Fruit fly (Drosophila melanogaster): ENCODE measurements around the gene vret.

The vret gene

DNA sequence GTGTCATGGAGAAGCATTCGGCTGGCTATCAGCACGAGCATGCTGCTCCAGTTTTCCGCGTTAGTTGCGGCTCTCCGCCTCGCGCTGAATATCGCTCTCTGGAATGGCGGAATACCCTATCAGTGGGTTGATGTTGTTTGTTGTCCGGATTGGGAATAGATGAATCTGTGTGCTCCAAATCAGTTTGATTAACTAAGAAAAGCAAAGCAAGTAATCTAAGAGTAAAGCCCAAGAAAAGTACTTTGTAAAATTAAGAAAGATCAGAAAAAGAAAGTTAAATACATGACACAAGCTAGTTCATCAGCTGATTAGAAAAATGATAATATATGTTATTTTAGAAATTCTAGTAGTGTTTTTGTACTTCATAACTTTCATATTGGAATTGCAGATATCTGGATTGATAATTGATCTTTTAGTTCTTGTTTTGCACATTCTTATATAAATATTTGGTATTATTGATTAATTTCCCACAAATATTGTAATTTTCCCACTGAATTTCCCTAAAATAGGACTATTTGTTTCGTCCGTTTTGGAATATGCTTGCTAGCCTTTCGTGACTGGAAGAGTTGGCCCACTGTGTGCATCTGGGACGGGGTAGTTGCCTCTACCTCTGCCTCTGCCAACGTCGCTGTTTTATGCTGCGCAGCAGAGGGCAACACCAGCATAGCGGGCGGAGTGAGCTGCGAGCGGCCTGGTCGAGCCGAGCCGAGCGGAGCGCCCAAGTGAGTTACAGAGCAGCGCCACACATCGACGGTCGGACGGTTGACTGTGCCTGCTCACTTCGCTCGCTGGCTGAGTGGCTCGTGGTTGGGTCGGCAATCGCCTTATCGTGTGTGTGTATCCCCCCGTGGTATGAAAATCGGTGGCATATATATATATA, 8.8 kb upstream of the vret start (continued):
- peak; percentile 35 for TF ChIP-seq bab2 (GFP tag; optimal IDR thresholded peaks at IDR 0.05)
- peak; percentile 36; the same call in 1 of the 3 replicates for TF ChIP-seq otp (GFP tag; IDR thresholded peaks at IDR 0.05)
- TF ChIP-seq salm (tag; optimal IDR thresholded peaks at IDR 0.05): no peak
- no peak for TF ChIP-seq ash1 (GFP tag; optimal IDR thresholded peaks at IDR 0.05)
- TF ChIP-seq CG16863 (GFP tag; optimal IDR thresholded peaks at IDR 0.05): peak; percentile 37
- TF ChIP-seq HLHmδ (GFP tag; optimal IDR thresholded peaks at IDR 0.05): no peak
- TF ChIP-seq crp (GFP tag; optimal IDR thresholded peaks at IDR 0.05): peak in 1 of 2 experiments; percentile 1
- TF ChIP-seq run (tag; optimal IDR thresholded peaks at IDR 0.05): peak; percentile 15
- TF ChIP-seq CG17612 (GFP tag; IDR thresholded peaks at IDR 0.05): 0 out of 2 replicates have a peak, but pooled peaks have one; percentile 44
- TF ChIP-seq CG4730 (GFP tag; IDR thresholded peaks at IDR 0.05): peak; percentile 27
- no peak for TF ChIP-seq YL-1 (GFP tag; optimal IDR thresholded peaks at IDR 0.05)
- peak; percentile 52; the same call in 1 of the 2 replicates for TF ChIP-seq sisA (GFP tag; IDR thresholded peaks at IDR 0.05)
- TF ChIP-seq Atf3 (GFP tag; optimal IDR thresholded peaks at IDR 0.05): no peak
- peak; percentile 39; the same call in 1 of the 2 replicates for TF ChIP-seq Xrp1 (GFP tag; IDR thresholded peaks at IDR 0.05)
- TF ChIP-seq crol (GFP tag; IDR thresholded peaks at IDR 0.05): peak; percentile 81
- peak; percentile 43; the same call in 2 of the 3 replicates for TF ChIP-seq tgo (GFP tag; IDR thresholded peaks at IDR 0.05)
- TF ChIP-seq BtbVII (GFP tag; optimal IDR thresholded peaks at IDR 0.05): peak; percentile 53
- TF ChIP-seq CG13624 (GFP tag; optimal IDR thresholded peaks at IDR 0.05): peak; percentile 44
- TF ChIP-seq dpn (GFP tag; optimal IDR thresholded peaks at IDR 0.05): peak; percentile 53 to 75
- peak; percentile 72 for TF ChIP-seq CG2120 (GFP tag; optimal IDR thresholded peaks at IDR 0.05)
- TF ChIP-seq usp (GFP tag; optimal IDR thresholded peaks at IDR 0.05): no peak
- peak; percentile 22 for TF ChIP-seq disco-r (GFP tag; optimal IDR thresholded peaks at IDR 0.05)
- peak; percentile 45 for TF ChIP-seq CG15011 (GFP tag; optimal IDR thresholded peaks at IDR 0.05)
- peak; percentile 23; the same call in 1 of the 2 replicates for TF ChIP-seq Oaz (GFP tag; IDR thresholded peaks at IDR 0.05)
- no peak for TF ChIP-seq pita (GFP tag; optimal IDR thresholded peaks at IDR 0.05)
- TF ChIP-seq CG9437 (GFP tag; optimal IDR thresholded peaks at IDR 0.05): peak; percentile 81
- TF ChIP-seq CG10321 (GFP tag; IDR thresholded peaks at IDR 0.05): no peak
- TF ChIP-seq Six4 (GFP tag; optimal IDR thresholded peaks at IDR 0.05): peak; percentile 67
- TF ChIP-seq Dref (GFP tag; IDR thresholded peaks at IDR 0.05): 0 out of 2 replicates have a peak, but pooled peaks have one; percentile 11
- TF ChIP-seq emc (GFP tag; optimal IDR thresholded peaks at IDR 0.05): no peak
- peak; percentile 51 for TF ChIP-seq Blimp-1 (GFP tag; optimal IDR thresholded peaks at IDR 0.05)
- 0 out of 2 replicates have a peak, but pooled peaks have one; percentile 8 for TF ChIP-seq danr (GFP tag; IDR thresholded peaks at IDR 0.05)
- peak; percentile 51 for TF ChIP-seq Drgx (GFP tag; IDR thresholded peaks at IDR 0.05)
- TF ChIP-seq Dip2 (GFP tag; IDR thresholded peaks at IDR 0.05): no peak
- TF ChIP-seq p53 (GFP tag; optimal IDR thresholded peaks at IDR 0.05): no peak
- peak; percentile 56 for TF ChIP-seq pho (GFP tag; optimal IDR thresholded peaks at IDR 0.05)
- TF ChIP-seq CG12155 (GFP tag; optimal IDR thresholded peaks at IDR 0.05): peak; percentile 36
- TF ChIP-seq slbo (GFP tag; IDR thresholded peaks at IDR 0.05): peak; percentile 74
- TF ChIP-seq MESR4 (GFP tag; optimal IDR thresholded peaks at IDR 0.05): peak; percentile 6
- peak; percentile 27 for TF ChIP-seq her (GFP tag; optimal IDR thresholded peaks at IDR 0.05)
- peak; percentile 58 for TF ChIP-seq mam (GFP tag; optimal IDR thresholded peaks at IDR 0.05)
- peak; percentile 25 for TF ChIP-seq gcm (GFP tag; optimal IDR thresholded peaks at IDR 0.05)
- TF ChIP-seq CG32772 (GFP tag; IDR thresholded peaks at IDR 0.05): peak; percentile 27; the same call in 1 of the 2 replicates
- TF ChIP-seq lilli (GFP tag; optimal IDR thresholded peaks at IDR 0.05): peak; percentile 58
- peak; percentile 9 for TF ChIP-seq ems (GFP tag; optimal IDR thresholded peaks at IDR 0.05)
- no peak for TF ChIP-seq hth (optimal IDR thresholded peaks at IDR 0.05)
- peak; percentile 59 for TF ChIP-seq fd96Cb (tag; optimal IDR thresholded peaks at IDR 0.05)
- TF ChIP-seq Fer1 (GFP tag; optimal IDR thresholded peaks at IDR 0.05): peak; percentile 24
- peak; percentile 31 for TF ChIP-seq bigmax (GFP tag; optimal IDR thresholded peaks at IDR 0.05)

Measured in whole organism, embryonic.